Fruit fly (Drosophila melanogaster) whole organism, adult: Measurements from ENCODE around the gene CG9377.

Source experiments
- CG11617 ChIP-seq: fragments of 200-800 bp; sonication (Bioruptor generic); optimal IDR thresholded peaks from 2 replicates; lab custom pipeline; 2017; ENCODE audit warnings: mild to moderate bottlenecking, missing biosample characterization, missing genetic modification reagents, missing genetic modification characterization
- CG12768 ChIP-seq: fragments of 200-800 bp; sonication (Bioruptor generic); optimal IDR thresholded peaks from 2 replicates; lab custom pipeline; 2017; ENCODE audit warnings: missing biosample characterization, missing genetic modification characterization, mild to moderate bottlenecking, moderate library complexity, missing genetic modification reagents
- CG14711 ChIP-seq: fragments of 200-800 bp; sonication (Bioruptor generic); optimal IDR thresholded peaks from 2 replicates; lab custom pipeline; 2018; ENCODE audit warnings: missing biosample characterization, mild to moderate bottlenecking, missing genetic modification characterization, moderate library complexity
- CG1620 ChIP-seq: fragments of 200-800 bp; sonication (Bioruptor generic); optimal IDR thresholded peaks from 2 replicates; lab custom pipeline; 2016; ENCODE audit warnings: missing biosample characterization, missing genetic modification characterization
- CG33017 ChIP-seq: fragments of 200-800 bp; sonication (Bioruptor generic); optimal IDR thresholded peaks from 2 replicates; lab custom pipeline; 2018; ENCODE audit warnings: missing biosample characterization, mild to moderate bottlenecking, missing genetic modification characterization, moderate library complexity
- CG5204 ChIP-seq: fragments of 200-800 bp; sonication (Bioruptor generic); optimal IDR thresholded peaks from 2 replicates; lab custom pipeline; 2016; ENCODE audit warnings: missing biosample characterization, missing genetic modification characterization
- CG7045 ChIP-seq: fragments of 200-800 bp; sonication (Bioruptor generic); optimal IDR thresholded peaks from 2 replicates; lab custom pipeline; 2017; ENCODE audit warnings: missing biosample characterization, mild to moderate bottlenecking, missing genetic modification characterization
- CG7101 ChIP-seq: fragments of 200-800 bp; sonication (Bioruptor generic); optimal IDR thresholded peaks from 2 replicates; lab custom pipeline; 2018; ENCODE audit warnings: missing biosample characterization, mild to moderate bottlenecking, missing genetic modification characterization, moderate library complexity
- Clk ChIP-seq: fragments of 200-800 bp; sonication (Bioruptor generic); optimal IDR thresholded peaks from 2 replicates; lab custom pipeline; 2017; ENCODE audit warnings: missing biosample characterization, missing genetic modification characterization
- Crg-1 ChIP-seq: fragments of 200-800 bp; sonication (Bioruptor generic); optimal IDR thresholded peaks from 2 replicates; lab custom pipeline; 2016; ENCODE audit warnings: missing biosample characterization, missing genetic modification characterization
- Hr96 ChIP-seq: fragments of 200-800 bp; sonication (Bioruptor generic); optimal IDR thresholded peaks from 2 replicates; lab custom pipeline; 2016; ENCODE audit warnings: missing biosample characterization, missing genetic modification characterization
- Mnt ChIP-seq: fragments of 200-800 bp; sonication (Bioruptor generic); optimal IDR thresholded peaks from 2 replicates; lab custom pipeline; 2016; ENCODE audit warnings: missing biosample characterization, mild to moderate bottlenecking, missing genetic modification characterization
- bab1 ChIP-seq: fragments of 200-800 bp; sonication (Bioruptor generic); optimal IDR thresholded peaks from 3 replicates; lab custom pipeline; 2019; ENCODE audit warnings: missing biosample characterization, mild to moderate bottlenecking, missing genetic modification characterization, moderate library complexity
- cic ChIP-seq: fragments of 200-800 bp; sonication (Bioruptor generic); optimal IDR thresholded peaks from 2 replicates; lab custom pipeline; 2017; ENCODE audit warnings: missing biosample characterization, mild to moderate bottlenecking, missing genetic modification characterization, moderate library complexity
- cnc ChIP-seq, 2 experiments: fragments of >200 bp; optimal IDR thresholded peaks; 2 replicates each; lab custom pipeline; 2017
- kay ChIP-seq: fragments of 200-800 bp; sonication (Bioruptor generic); peaks from one replicate; lab custom pipeline; 2016; ENCODE audit warnings: missing biosample characterization, missing genetic modification characterization, borderline replicate concordance
- ovo ChIP-seq: fragments of 200-800 bp; sonication (Bioruptor generic); optimal IDR thresholded peaks from 2 replicates; lab custom pipeline; 2016; ENCODE audit warnings: missing biosample characterization, missing genetic modification characterization
- pad ChIP-seq: fragments of 200-800 bp; sonication (Bioruptor generic); optimal IDR thresholded peaks from 3 replicates; lab custom pipeline; 2017; ENCODE audit warnings: missing biosample characterization, missing genetic modification characterization, mild to moderate bottlenecking, moderate library complexity, missing genetic modification reagents
- tj ChIP-seq: fragments of 200-800 bp; sonication (Bioruptor generic); optimal IDR thresholded peaks from 3 replicates; lab custom pipeline; 2017; ENCODE audit warnings: missing biosample characterization, mild to moderate bottlenecking, missing genetic modification characterization, moderate library complexity
- toe ChIP-seq: fragments of 200-800 bp; sonication (Bioruptor generic); optimal IDR thresholded peaks from 2 replicates; lab custom pipeline; 2016; ENCODE audit warnings: missing biosample characterization, missing genetic modification characterization

The CG9377 gene

DNA sequence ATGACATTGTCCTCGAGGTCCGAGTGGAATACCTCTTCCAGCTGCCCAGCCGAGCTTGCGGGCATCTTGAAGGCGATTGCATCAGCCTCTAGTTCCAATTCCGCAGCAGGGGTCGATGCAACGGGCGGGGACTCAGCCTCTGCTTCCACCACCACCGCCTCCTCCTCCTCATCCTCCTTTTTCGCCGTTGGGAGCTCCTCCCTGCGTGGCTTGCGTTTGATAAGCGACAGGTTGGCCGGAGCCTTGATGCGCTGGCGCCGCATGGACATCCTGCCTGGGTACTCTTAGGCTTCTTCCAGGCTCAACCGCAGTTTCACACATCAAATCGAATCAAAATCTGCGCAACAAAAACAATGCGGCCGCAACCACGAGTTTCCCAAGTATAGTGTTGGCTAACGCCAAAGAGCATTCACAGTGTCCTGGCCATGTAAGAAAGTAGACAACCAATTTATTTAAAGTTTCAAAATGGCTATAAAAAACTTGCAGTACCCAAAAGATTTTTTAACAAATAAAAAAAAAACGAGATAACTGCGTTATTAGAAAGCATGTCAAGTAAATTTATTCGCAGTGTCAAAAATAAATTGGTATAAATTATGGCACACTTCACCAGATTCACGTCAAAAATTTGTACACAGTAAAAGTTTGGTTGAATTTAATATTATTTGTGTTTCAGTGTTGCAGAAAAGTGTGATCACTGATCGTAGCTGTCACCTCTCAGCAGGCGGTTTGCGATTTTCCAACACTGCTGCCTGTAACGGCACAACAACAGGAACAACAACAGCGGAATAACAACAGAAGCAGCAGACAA lies 12.3 kb upstream of the CG9377 start, which contains the start of the genes Bdp1 and CG6565:
Gene Bdp1, minus strand, starts transcription at position 456 of the 808 bp plus-strand sequence.
Gene CG6565, plus strand, starts transcription at position 585 of the 808 bp plus-strand sequence.
- TF ChIP-seq CG5204 (peak; percentile 98), kay (GFP tag; lab: Kevin White, UChicago) (no peak), Mnt (GFP tag; lab: Kevin White, UChicago) (peak; percentile 97), CG33017 (tag; lab: Kevin White, UChicago) (peak; percentile 93), Hr96 (GFP tag; lab: Kevin White, UChicago) (peak; percentile 99), Crg-1 (GFP tag; lab: Kevin White, UChicago) (peak; percentile 99), cic (GFP tag; lab: Kevin White, UChicago) (peak; percentile 69), CG14711 (tag; lab: Kevin White, UChicago) (peak; percentile 90), pad (GFP tag; lab: Kevin White, UChicago) (peak; percentile 94), CG11617 (GFP tag; lab: Kevin White, UChicago) (peak; percentile 98), cnc (optimal IDR thresholded peaks at IDR 0.05; lab: Kevin White, UChicago) (no peak), bab1 (GFP tag; lab: Kevin White, UChicago) (peak; percentile 96), tj (GFP tag; lab: Kevin White, UChicago) (peak; percentile 88), toe (peak; percentile 99), CG7045 (peak; percentile 95), CG1620 (GFP tag; lab: Kevin White, UChicago) (peak; percentile 99), CG7101 (peak; percentile 97), Clk (peak; percentile 97), ovo (GFP tag; lab: Kevin White, UChicago) (peak; percentile 97), CG12768 (GFP tag; lab: Kevin White, UChicago) (peak; percentile 98)

DNA sequence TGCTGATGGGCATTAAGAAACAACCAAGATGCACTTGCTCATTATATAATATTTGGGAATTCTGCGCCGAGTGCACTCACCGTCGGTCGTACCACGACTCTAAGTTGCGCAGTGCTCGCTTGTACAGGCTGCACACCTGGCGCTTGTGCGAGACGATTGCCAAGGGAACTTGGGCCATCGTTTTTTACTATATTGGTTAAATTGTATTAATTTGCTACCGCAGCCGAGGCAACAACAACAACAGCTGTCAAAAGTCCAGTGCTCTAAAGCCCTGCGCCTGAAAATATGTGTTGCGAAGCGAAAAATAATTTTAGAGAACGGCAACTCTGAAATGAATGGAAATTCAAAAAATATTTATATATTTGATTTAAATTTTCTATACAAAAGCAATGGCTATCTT lies 9.4 kb upstream of the CG9377 start, which contains the start of gene ND-B22:
Gene ND-B22, minus strand, starts transcription at position 349 of the 400 bp plus-strand sequence.
- TF ChIP-seq cnc (optimal IDR thresholded peaks at IDR 0.05; lab: Kevin White, UChicago): no peak
- peak; percentile 84 for TF ChIP-seq CG12768 (GFP tag; lab: Kevin White, UChicago)
- TF ChIP-seq CG7101: peak; percentile 84
- peak; percentile 91 for TF ChIP-seq Crg-1 (GFP tag; lab: Kevin White, UChicago)
- TF ChIP-seq CG5204: peak; percentile 57
- peak; percentile 51 for TF ChIP-seq CG11617 (GFP tag; lab: Kevin White, UChicago)
- TF ChIP-seq CG7045: peak; percentile 41
- peak; percentile 77 for TF ChIP-seq pad (GFP tag; lab: Kevin White, UChicago)
- TF ChIP-seq Mnt (GFP tag; lab: Kevin White, UChicago): peak; percentile 79
- peak; percentile 55 for TF ChIP-seq CG33017 (tag; lab: Kevin White, UChicago)
- TF ChIP-seq kay (GFP tag; lab: Kevin White, UChicago): no peak
- TF ChIP-seq CG14711 (tag; lab: Kevin White, UChicago): peak; percentile 97
- peak; percentile 81 for TF ChIP-seq bab1 (GFP tag; lab: Kevin White, UChicago)
- TF ChIP-seq CG1620 (GFP tag; lab: Kevin White, UChicago): peak; percentile 90
- peak; percentile 62 for TF ChIP-seq ovo (GFP tag; lab: Kevin White, UChicago)
- TF ChIP-seq Hr96 (GFP tag; lab: Kevin White, UChicago): peak; percentile 41
- TF ChIP-seq tj (GFP tag; lab: Kevin White, UChicago): peak; percentile 4
- TF ChIP-seq Clk: no peak
- TF ChIP-seq cic (GFP tag; lab: Kevin White, UChicago): peak; percentile 36
- peak; percentile 49 for TF ChIP-seq toe

DNA sequence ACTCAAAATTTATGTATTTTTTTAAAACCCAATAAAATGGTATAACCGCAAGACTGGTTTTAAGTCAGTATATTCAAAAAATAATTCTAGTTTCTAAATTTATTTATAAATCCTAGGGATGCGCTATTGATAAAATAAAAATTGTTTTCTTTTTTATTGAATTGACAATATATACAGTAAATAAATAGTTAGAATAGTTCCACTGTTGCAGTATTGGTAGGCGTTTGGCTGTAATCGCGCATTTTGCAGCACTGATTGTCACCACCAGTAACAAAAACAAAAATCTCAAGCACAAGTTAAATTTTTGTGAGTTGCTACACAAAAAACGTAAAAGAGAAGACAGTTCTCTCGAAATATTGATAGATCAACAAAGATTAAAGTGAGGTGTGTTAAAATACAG lies 7.6 kb upstream of the CG9377 start, which contains the start of gene CG31855:
Gene CG31855, plus strand, starts transcription at position 265 of the 400 bp plus-strand sequence.
- TF ChIP-seq CG7101 (peak; percentile 93), CG7045 (peak; percentile 83), cnc (optimal IDR thresholded peaks at IDR 0.05; lab: Kevin White, UChicago) (no peak), CG12768 (GFP tag; lab: Kevin White, UChicago) (peak; percentile 93), tj (GFP tag; lab: Kevin White, UChicago) (peak; percentile 50), toe (peak; percentile 80), ovo (GFP tag; lab: Kevin White, UChicago) (peak; percentile 75), kay (GFP tag; lab: Kevin White, UChicago) (no peak), Clk (peak; percentile 75), Hr96 (GFP tag; lab: Kevin White, UChicago) (peak; percentile 80), cic (GFP tag; lab: Kevin White, UChicago) (peak; percentile 78), CG33017 (tag; lab: Kevin White, UChicago) (peak; percentile 92), Mnt (GFP tag; lab: Kevin White, UChicago) (peak; percentile 92), bab1 (GFP tag; lab: Kevin White, UChicago) (peak; percentile 94), pad (GFP tag; lab: Kevin White, UChicago) (peak; percentile 84), Crg-1 (GFP tag; lab: Kevin White, UChicago) (peak; percentile 96), CG14711 (tag; lab: Kevin White, UChicago) (peak; percentile 82), CG11617 (GFP tag; lab: Kevin White, UChicago) (peak; percentile 85), CG5204 (peak; percentile 86), CG1620 (GFP tag; lab: Kevin White, UChicago) (peak; percentile 96)

DNA sequence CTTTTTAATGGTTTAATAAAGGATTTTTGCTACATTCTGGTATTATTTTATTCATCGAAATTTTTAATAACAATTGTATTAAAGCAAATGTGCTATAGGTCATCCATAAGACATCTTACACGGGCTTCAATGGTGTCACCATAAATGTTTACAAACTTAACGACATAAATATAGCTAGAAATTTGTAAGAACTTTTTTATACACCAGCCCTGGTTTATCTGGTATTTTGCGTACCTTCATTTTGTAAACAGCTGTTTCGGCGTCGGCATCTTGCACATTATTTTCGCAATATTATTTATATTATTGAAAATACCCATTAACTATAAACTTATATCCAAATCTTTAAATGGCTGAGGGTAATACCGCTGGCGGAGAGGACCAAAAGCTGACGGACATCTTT lies 6.0 kb upstream of the CG9377 start, which contains the start of gene Tap42:
Gene Tap42, plus strand, starts transcription at position 240 of the 400 bp plus-strand sequence.
- no peak for TF ChIP-seq CG5204
- TF ChIP-seq Hr96 (GFP tag; lab: Kevin White, UChicago): no peak
- no peak for TF ChIP-seq tj (GFP tag; lab: Kevin White, UChicago)
- TF ChIP-seq kay (GFP tag; lab: Kevin White, UChicago): no peak
- TF ChIP-seq CG33017 (tag; lab: Kevin White, UChicago): peak; percentile 26
- no peak for TF ChIP-seq pad (GFP tag; lab: Kevin White, UChicago)
- no peak for TF ChIP-seq Clk
- TF ChIP-seq CG1620 (GFP tag; lab: Kevin White, UChicago): no peak
- peak; percentile 47 for TF ChIP-seq bab1 (GFP tag; lab: Kevin White, UChicago)
- no peak for TF ChIP-seq ovo (GFP tag; lab: Kevin White, UChicago)
- TF ChIP-seq CG7045: no peak
- no peak for TF ChIP-seq CG14711 (tag; lab: Kevin White, UChicago)
- TF ChIP-seq CG12768 (GFP tag; lab: Kevin White, UChicago): no peak
- TF ChIP-seq Mnt (GFP tag; lab: Kevin White, UChicago): peak; percentile 30
- no peak for TF ChIP-seq cnc (optimal IDR thresholded peaks at IDR 0.05; lab: Kevin White, UChicago)
- TF ChIP-seq toe: no peak
- TF ChIP-seq CG7101: peak; percentile 34
- no peak for TF ChIP-seq CG11617 (GFP tag; lab: Kevin White, UChicago)
- peak; percentile 22 for TF ChIP-seq cic (GFP tag; lab: Kevin White, UChicago)
- TF ChIP-seq Crg-1 (GFP tag; lab: Kevin White, UChicago): no peak
